Worm (Caenorhabditis elegans) whole organism, early embryonic: ENCODE data around the gene T05G5.1.
A peak's percentile ranks its signal among the peaks of the same experiment; 100 is the strongest.

Source experiments
- B0310.2 ChIP-seq: sonication (generic microtip); optimal IDR thresholded peaks from 2 replicates; lab custom pipeline; 2016; ENCODE audit warnings: mild to moderate bottlenecking, missing genetic modification characterization, missing compliant biosample characterization
- F13C5.2 ChIP-seq: sonication (generic microtip); optimal IDR thresholded peaks from 2 replicates; lab custom pipeline; 2017; ENCODE audit warnings: mild to moderate bottlenecking, missing genetic modification characterization, inconsistent platforms, missing compliant biosample characterization
- aly-1 ChIP-seq: sonication (generic microtip); optimal IDR thresholded peaks from 2 replicates; lab custom pipeline; 2016; ENCODE audit warnings: missing genetic modification characterization, missing compliant biosample characterization
- ama-1 ChIP-seq: fragments of 150-350 bp; optimal IDR thresholded peaks from 2 replicates; lab custom pipeline; 2014
- ceh-13 ChIP-seq: fragments of 200-800 bp; sonication (Bioruptor generic); optimal IDR thresholded peaks from 2 replicates; lab custom pipeline; 2018; ENCODE audit warnings: mild to moderate bottlenecking, missing genetic modification characterization, missing compliant biosample characterization
- ceh-36 ChIP-seq: sonication (generic microtip); optimal IDR thresholded peaks from 2 replicates; lab custom pipeline; 2016; ENCODE audit warnings: missing genetic modification characterization, inconsistent platforms, missing compliant biosample characterization
- ets-7 ChIP-seq: sonication (generic microtip); optimal IDR thresholded peaks from 2 replicates; lab custom pipeline; 2016; ENCODE audit warnings: missing genotype, missing genetic modification characterization, missing compliant biosample characterization
- flt-1 ChIP-seq: fragments of 200-800 bp; sonication (Bioruptor generic); IDR thresholded peaks from 2 replicates; pipeline ENCODE4 v1.3.6; 2022; ENCODE audit warnings: missing genetic modification characterization, missing compliant biosample characterization
- hmbx-1 ChIP-seq: sonication (generic microtip); optimal IDR thresholded peaks from 2 replicates; lab custom pipeline; 2016; ENCODE audit warnings: mild to moderate bottlenecking, missing genetic modification characterization, missing compliant biosample characterization
- hmg-4 ChIP-seq: fragments of 200-800 bp; sonication (Bioruptor generic); optimal IDR thresholded peaks from 2 replicates; lab custom pipeline; 2018; ENCODE audit warnings: mild to moderate bottlenecking, missing genetic modification characterization, missing compliant biosample characterization
- hnd-1 ChIP-seq: sonication (generic microtip); optimal IDR thresholded peaks from 2 replicates; lab custom pipeline; 2016; ENCODE audit warnings: missing genetic modification characterization, missing compliant biosample characterization
- pes-1 ChIP-seq: fragments of 200-800 bp; sonication (Bioruptor generic); IDR thresholded peaks from 2 replicates; pipeline ENCODE4 v1.3.6; 2022; ENCODE audit warnings: missing genetic modification reagents, missing genetic modification characterization, missing compliant biosample characterization
- scrt-1 ChIP-seq: fragments of 200-800 bp; sonication (Bioruptor generic); IDR thresholded peaks from 2 replicates; pipeline ENCODE4 v1.3.6; 2022; ENCODE audit warnings: missing genetic modification characterization, missing compliant biosample characterization
- sea-1 ChIP-seq: fragments of 200-800 bp; sonication (Bioruptor generic); conservative IDR thresholded peaks from 2 replicates; pipeline ENCODE4 v1.3.6; 2022; ENCODE audit warnings: missing genetic modification characterization, missing compliant biosample characterization
- tbx-11 ChIP-seq: fragments of 200-800 bp; sonication (Bioruptor generic); IDR thresholded peaks from 2 replicates; pipeline ENCODE4 v1.3.6; 2022; ENCODE audit warnings: missing genetic modification characterization, missing compliant biosample characterization
- tbx-37 ChIP-seq: fragments of 200-800 bp; sonication (Bioruptor generic); conservative IDR thresholded peaks from 2 replicates; pipeline ENCODE4 v1.3.6; 2022; ENCODE audit warnings: missing genetic modification reagents, missing genetic modification characterization, missing compliant biosample characterization
- tra-4 ChIP-seq: sonication (generic microtip); optimal IDR thresholded peaks from 2 replicates; lab custom pipeline; 2017; ENCODE audit warnings: missing genetic modification characterization, missing compliant biosample characterization

T05G5.1 gene

DNA sequence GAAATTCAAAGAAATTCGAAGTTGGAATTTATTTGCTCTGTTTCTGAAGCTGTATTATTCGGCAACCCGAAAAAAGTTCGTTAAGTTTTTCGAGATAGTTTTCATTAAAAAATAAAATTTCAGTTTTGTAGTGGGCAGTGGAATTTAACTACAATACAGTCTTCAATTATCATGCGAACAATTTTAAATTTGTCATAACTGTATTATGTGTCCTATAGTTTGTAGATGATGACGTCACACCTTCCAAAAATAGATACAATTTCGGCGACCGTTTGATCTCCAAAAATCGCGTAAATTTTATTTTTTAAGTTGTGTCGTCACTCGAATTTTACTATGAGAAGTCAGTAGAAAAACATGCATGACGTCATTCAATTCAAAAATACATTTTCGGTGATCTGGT lies 30.0 kb downstream of the T05G5.1 start:
- TF ChIP-seq ceh-36 (tag; lab: Kevin White, UChicago) (no peak), tbx-11 (GFP tag; lab: Robert Waterston, UW) (no peak), hnd-1 (tag; lab: Kevin White, UChicago) (no peak), ets-7 (no peak), ama-1 (no peak), hmbx-1 (tag; lab: Kevin White, UChicago) (no peak), hmg-4 (GFP tag; lab: Kevin White, UChicago) (no peak), pes-1 (GFP tag; lab: Robert Waterston, UW) (no peak), ceh-13 (GFP tag; lab: Kevin White, UChicago) (no peak), tbx-37 (GFP tag; lab: Robert Waterston, UW) (no peak), F13C5.2 (tag; lab: Kevin White, UChicago) (no peak)

- no peak for TF ChIP-seq ceh-36 (tag; lab: Kevin White, UChicago)
- TF ChIP-seq ets-7 = no peak
- no peak for TF ChIP-seq hmg-4 (GFP tag; lab: Kevin White, UChicago)
- no peak for TF ChIP-seq pes-1 (GFP tag; lab: Robert Waterston, UW)
- no peak for TF ChIP-seq B0310.2 (tag; lab: Kevin White, UChicago)
- no peak for TF ChIP-seq tbx-37 (GFP tag; lab: Robert Waterston, UW)
- TF ChIP-seq tra-4 (tag; lab: Kevin White, UChicago) = no peak
- no peak for TF ChIP-seq flt-1
- TF ChIP-seq tbx-11 (GFP tag; lab: Robert Waterston, UW) = no peak
- no peak for TF ChIP-seq ama-1
- TF ChIP-seq F13C5.2 (tag; lab: Kevin White, UChicago) = no peak
- TF ChIP-seq hnd-1 (tag; lab: Kevin White, UChicago) = no peak
- no peak for TF ChIP-seq aly-1 (tag; lab: Kevin White, UChicago)
- no peak for TF ChIP-seq ceh-13 (GFP tag; lab: Kevin White, UChicago)
- no peak for TF ChIP-seq hmbx-1 (tag; lab: Kevin White, UChicago)
- TF ChIP-seq scrt-1 (GFP tag; lab: Robert Waterston, UW) = no peak
- TF ChIP-seq sea-1 (GFP tag; lab: Robert Waterston, UW) = no peak
These were observed 32.0 kb downstream of the T05G5.1 start for ce11 chrIII:9711163-9711562.

DNA sequence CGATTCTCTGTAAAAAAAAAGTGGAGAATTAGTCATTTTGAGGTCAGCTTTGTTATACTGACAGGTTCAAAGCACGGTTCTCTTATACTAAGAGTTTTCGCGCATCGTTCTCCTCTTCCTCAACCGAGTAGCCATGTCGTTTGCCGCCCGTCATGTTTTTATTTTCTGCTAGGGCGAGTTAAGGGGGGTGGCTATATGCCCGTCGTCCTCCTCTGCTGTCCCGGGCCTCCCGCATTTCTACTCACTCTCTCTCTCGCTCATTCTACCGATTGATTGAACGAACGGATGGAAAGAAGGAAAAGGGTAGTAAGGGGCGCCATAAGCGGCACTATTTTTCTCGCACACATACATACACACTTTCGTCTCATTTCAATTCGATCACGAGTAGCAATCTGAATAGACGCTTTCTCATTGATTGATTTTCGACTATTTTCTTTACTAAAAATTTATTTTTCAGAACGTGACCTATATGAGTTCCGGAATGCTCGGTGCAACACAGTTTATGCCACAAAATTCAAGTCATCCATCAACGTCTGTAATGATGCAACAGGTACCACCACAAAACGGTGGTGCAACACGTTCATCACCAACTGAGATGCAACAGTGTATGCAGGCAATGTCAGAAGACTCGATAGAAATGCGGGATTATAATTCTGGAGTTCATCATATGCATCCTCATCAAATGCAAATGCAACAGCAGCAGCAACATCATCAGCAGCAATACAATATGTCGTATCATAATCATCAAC lies 37.8 kb downstream of the T05G5.1 start:
- TF ChIP-seq hmg-4 (GFP tag; lab: Kevin White, UChicago) = peak; percentile 60
- no peak for TF ChIP-seq scrt-1 (GFP tag; lab: Robert Waterston, UW)
- no peak for TF ChIP-seq aly-1 (tag; lab: Kevin White, UChicago)
- no peak for TF ChIP-seq ets-7
- no peak for TF ChIP-seq hnd-1 (tag; lab: Kevin White, UChicago)
- TF ChIP-seq ama-1 = no peak
- TF ChIP-seq F13C5.2 (tag; lab: Kevin White, UChicago) = peak; percentile 20
- no peak for TF ChIP-seq sea-1 (GFP tag; lab: Robert Waterston, UW)
- TF ChIP-seq tbx-11 (GFP tag; lab: Robert Waterston, UW) = no peak
- TF ChIP-seq flt-1 = no peak
- 0 out of 2 replicates have a peak, but pooled peaks have one; percentile 39 for TF ChIP-seq pes-1 (GFP tag; lab: Robert Waterston, UW)
- TF ChIP-seq B0310.2 (tag; lab: Kevin White, UChicago) = no peak
- no peak for TF ChIP-seq tra-4 (tag; lab: Kevin White, UChicago)
- TF ChIP-seq ceh-36 (tag; lab: Kevin White, UChicago) = no peak
- no peak for TF ChIP-seq hmbx-1 (tag; lab: Kevin White, UChicago)
- 0 out of 2 replicates have a peak, but pooled peaks have one; percentile 25 for TF ChIP-seq tbx-37 (GFP tag; lab: Robert Waterston, UW)
- no peak for TF ChIP-seq ceh-13 (GFP tag; lab: Kevin White, UChicago)

- TF ChIP-seq flt-1 (no peak), ceh-13 (GFP tag; lab: Kevin White, UChicago) (no peak), hmbx-1 (tag; lab: Kevin White, UChicago) (no peak), F13C5.2 (tag; lab: Kevin White, UChicago) (no peak)
These were observed 38.6 kb downstream of the T05G5.1 start for ce11 chrIII:9704606-9704938.

ce11 chrIII:9703747-9704605 lies 39.2 kb downstream of the T05G5.1 start:
- no peak for TF ChIP-seq flt-1
- no peak for TF ChIP-seq F13C5.2 (tag; lab: Kevin White, UChicago)
- TF ChIP-seq B0310.2 (tag; lab: Kevin White, UChicago) = no peak
- no peak for TF ChIP-seq sea-1 (GFP tag; lab: Robert Waterston, UW)
- TF ChIP-seq tbx-37 (GFP tag; lab: Robert Waterston, UW) = no peak
- TF ChIP-seq ets-7 = no peak
- TF ChIP-seq pes-1 (GFP tag; lab: Robert Waterston, UW) = no peak
- TF ChIP-seq tbx-11 (GFP tag; lab: Robert Waterston, UW) = peak; percentile 34; the same call in 1 of the 2 replicates
- 0 out of 2 replicates have a peak, but pooled peaks have one; percentile 68 for TF ChIP-seq scrt-1 (GFP tag; lab: Robert Waterston, UW)
- no peak for TF ChIP-seq ama-1
- no peak for TF ChIP-seq tra-4 (tag; lab: Kevin White, UChicago)
- TF ChIP-seq ceh-36 (tag; lab: Kevin White, UChicago) = peak; percentile 32
- no peak for TF ChIP-seq aly-1 (tag; lab: Kevin White, UChicago)

DNA sequence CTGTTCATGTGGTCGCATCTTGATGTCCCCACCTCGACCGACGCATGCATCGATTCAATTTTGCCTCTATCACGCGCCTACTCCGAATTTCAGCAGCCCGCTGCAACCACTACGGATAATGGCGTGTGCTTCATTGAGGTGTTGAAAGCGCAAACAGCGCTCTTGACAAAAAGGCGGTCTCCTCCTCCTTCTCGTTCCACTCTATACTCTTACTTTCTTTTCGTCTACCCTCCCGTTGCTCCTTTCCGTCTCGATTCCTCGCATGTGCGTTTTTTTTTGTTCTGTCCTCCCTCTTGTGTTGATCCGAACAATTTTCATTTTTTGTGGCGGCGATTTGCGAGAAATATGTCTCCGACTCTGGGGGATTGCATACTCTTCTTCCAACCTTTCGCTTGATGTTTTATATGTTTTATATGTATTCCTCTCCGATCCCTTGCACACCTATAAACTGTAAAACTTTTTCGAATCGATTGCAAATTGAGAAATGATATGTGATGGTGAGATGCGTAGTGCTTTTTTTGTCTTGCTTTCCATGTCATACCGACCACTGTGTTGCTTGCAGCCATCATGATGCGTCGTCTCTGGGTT lies 40.4 kb downstream of the T05G5.1 start:
- TF ChIP-seq aly-1 (tag; lab: Kevin White, UChicago) (no peak), hmbx-1 (tag; lab: Kevin White, UChicago) (no peak), tbx-11 (GFP tag; lab: Robert Waterston, UW) (no peak), ama-1 (peak; percentile 58)
